Fruit fly (Drosophila melanogaster): Measurements from ENCODE around the gene Ppi1.
A peak's percentile ranks its signal among the peaks of the same experiment; 100 is the strongest.

Ppi1 gene

DNA sequence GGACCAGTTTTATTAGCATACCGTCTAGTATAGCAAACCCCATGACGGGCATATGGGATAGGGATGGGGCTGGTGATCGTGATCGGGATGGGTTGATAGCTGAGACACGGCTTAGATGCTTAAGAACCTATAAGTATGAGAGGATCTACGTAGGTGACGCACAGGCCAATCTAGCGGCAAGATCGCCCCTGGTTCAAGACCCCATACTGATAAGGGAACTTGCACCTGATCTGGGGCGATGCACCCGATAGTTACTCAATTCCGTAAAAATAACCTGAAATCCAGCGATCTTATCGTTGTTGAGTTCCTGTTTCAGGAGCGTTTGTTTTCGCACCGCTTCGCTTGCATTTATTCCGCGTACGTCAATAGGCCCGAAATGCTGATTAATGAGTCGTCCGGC lies 20.3 kb downstream of the Ppi1 start:
- TF ChIP-seq psq (optimal IDR thresholded peaks at IDR 0.05) = no peak
- no peak for TF ChIP-seq CG8478 (optimal IDR thresholded peaks at IDR 0.05)
- TF ChIP-seq usp (GFP tag; optimal IDR thresholded peaks at IDR 0.05) = no peak
- TF ChIP-seq pan (optimal IDR thresholded peaks at IDR 0.05) = no peak
- TF ChIP-seq EcR (GFP tag; optimal IDR thresholded peaks at IDR 0.05) = no peak
- TF ChIP-seq Dll (optimal IDR thresholded peaks at IDR 0.05) = no peak

DNA sequence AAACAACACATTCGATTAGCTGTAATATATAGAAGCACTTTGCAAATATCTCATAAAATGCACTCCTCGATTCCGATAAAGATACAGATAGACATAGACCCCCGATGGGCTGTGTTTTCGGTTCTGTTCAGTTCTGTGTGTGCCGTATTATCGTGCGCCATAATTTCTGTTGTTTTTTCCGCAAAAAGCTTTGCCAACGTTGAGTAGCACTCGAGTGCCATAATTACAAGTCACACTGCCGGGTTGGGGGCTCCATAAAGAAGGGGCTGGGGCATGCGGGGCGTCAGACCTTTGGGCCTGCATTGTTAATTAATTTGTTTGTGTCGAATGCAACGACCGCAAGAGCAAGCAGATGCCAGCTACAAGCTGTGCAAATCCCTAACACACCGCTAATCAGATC lies 21.2 kb downstream of the Ppi1 start:
- TF ChIP-seq psq (optimal IDR thresholded peaks at IDR 0.05) (no peak), CG8478 (optimal IDR thresholded peaks at IDR 0.05) (no peak)

dm6 chr3R:30106562-30106961 lies 22.4 kb downstream of the Ppi1 start:
- TF ChIP-seq Dll (optimal IDR thresholded peaks at IDR 0.05) = no peak
- no peak for TF ChIP-seq pan (optimal IDR thresholded peaks at IDR 0.05)
- TF ChIP-seq psq (optimal IDR thresholded peaks at IDR 0.05) = no peak

DNA sequence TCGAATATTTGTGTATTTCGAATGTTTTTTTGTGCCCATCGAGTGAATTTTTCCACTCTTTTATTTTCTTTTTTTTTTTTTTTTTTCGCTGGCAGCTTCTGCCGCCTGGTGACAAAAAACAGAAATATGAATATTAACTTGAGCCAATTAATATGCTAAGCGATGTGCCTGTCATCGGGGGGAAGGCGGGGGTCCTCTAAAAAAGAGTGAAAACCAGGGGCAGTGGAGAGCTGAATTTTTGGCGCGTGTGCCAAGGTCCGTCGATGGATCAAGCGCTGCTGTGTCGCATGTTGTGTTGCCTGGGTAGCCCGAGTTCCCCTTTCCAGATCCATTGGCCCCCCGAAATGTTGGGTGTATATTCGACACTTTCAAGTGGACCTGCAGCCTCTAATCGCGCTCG lies 23.1 kb downstream of the Ppi1 start:
- TF ChIP-seq psq (optimal IDR thresholded peaks at IDR 0.05) (no peak), pan (optimal IDR thresholded peaks at IDR 0.05) (no peak), CG8478 (optimal IDR thresholded peaks at IDR 0.05) (no peak), usp (GFP tag; optimal IDR thresholded peaks at IDR 0.05) (no peak), EcR (GFP tag; optimal IDR thresholded peaks at IDR 0.05) (no peak), Dll (optimal IDR thresholded peaks at IDR 0.05) (no peak)

DNA sequence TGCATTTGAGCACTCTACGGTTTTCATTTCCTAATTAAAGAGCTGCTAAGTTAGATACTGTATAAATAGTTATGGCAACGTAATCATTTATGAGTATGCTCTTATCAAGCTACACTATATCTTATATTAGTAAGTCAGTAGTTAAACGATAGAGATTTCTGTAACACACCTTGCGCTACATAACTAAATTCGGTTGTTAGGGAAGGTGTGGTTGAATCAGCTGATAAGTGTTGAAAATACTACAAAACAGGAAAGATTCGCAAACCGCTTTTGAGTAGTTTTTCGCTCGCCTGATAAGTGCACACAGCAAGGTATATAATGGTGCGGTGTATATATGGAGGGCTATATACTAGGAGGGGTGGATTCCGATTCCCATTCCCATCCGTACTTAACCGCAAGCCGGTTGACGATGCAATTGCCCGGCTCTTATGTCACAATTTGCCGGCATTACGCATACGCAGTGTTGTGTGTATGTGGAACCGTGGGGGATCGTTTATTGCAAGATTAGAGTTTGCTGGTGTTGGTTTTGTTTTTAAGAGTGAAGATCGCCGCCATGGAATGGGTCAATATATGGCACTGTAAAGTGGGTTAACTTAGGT lies 23.9 kb downstream of the Ppi1 start:
- TF ChIP-seq Dll (optimal IDR thresholded peaks at IDR 0.05) (no peak), CG8478 (optimal IDR thresholded peaks at IDR 0.05) (no peak), pan (optimal IDR thresholded peaks at IDR 0.05) (no peak)

DNA sequence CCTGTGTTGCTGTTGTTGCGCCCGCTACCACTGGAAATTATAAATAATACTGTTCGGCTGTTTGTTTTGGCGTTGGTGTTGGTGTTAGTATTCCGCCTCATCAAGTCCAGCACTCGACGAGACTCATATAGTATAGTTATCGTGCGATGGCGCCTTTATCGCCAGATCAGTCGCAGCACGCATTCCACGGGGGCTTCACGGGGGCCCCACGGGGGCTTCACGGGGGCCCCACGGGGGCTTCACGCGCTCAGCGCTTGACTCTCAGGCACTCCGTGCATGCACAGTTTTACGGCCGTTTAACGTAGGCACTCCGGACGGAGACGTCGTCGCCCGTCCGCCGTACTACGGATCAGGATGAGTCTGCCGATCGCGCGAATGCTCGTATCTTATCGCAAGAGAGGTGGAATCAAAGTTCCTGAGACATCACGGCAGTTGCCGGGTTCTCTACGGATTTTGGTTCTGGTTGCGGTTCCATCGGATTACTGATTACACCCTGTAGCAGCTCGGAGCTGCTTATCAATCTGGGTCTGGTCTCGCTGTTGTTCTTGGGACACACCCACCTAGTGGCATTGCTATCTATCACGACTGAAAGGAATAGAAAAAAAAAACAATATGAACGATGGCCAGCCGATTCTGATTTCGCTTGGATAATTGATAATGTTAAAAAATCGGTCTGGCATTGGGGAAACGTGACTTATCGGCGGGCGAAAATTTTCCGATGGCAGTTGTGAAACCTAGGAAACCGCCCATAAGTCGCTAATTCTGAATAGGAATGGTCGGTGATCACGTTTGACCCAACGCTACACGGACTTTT lies 25.9 kb downstream of the Ppi1 start:
- TF ChIP-seq Dll (optimal IDR thresholded peaks at IDR 0.05) (no peak), CG8478 (optimal IDR thresholded peaks at IDR 0.05) (no peak)

DNA sequence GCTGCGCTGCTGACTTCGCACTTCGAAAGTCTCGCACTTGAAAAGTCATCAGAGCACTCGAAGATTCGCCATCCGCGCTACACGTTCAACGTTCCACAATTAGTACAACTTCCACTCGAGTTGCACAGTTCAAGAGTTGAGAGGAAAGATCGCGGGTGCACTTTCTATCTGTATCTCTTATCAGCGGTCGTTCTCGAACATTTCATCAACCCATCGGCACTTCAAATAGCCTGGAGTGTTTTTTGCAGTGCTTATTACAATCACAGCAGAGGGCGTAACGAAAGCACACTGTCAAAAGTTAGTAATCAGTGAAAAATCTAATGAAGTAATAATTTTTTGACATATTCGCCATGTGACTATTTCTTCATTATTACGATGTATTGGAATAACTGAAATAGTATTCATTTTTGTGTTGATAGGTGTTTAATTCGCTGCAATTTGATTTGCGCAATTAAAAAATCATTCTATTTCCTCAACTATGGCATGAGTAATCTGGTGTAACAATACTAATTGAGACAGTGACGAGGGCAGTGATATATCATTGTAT lies 27.5 kb downstream of the Ppi1 start:
- TF ChIP-seq EcR (GFP tag; optimal IDR thresholded peaks at IDR 0.05) = no peak
- no peak for TF ChIP-seq usp (GFP tag; optimal IDR thresholded peaks at IDR 0.05)
- no peak for TF ChIP-seq psq (optimal IDR thresholded peaks at IDR 0.05)
- TF ChIP-seq Dll (optimal IDR thresholded peaks at IDR 0.05) = no peak

DNA sequence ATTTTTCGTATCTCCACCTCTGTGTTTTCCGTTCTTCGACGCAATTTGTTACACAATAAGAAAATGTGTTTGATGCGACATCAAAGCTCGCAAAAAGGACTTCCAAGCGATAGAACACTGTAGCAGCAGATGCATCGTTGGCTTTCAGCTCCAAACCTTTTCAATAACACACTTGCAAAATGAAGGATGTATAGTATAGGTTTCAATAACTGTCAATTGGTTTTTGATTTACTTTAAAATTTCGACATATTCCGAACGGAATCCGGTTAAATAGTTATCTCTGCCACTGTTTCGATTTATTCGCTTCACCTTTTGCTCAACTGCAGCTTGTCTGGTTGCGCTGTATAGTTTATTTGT lies 28.0 kb downstream of the Ppi1 start:
- no peak for TF ChIP-seq CG8478 (optimal IDR thresholded peaks at IDR 0.05)
- TF ChIP-seq Dll (optimal IDR thresholded peaks at IDR 0.05) = no peak
- no peak for TF ChIP-seq pan (optimal IDR thresholded peaks at IDR 0.05)
- TF ChIP-seq EcR (GFP tag; optimal IDR thresholded peaks at IDR 0.05) = no peak
- no peak for TF ChIP-seq usp (GFP tag; optimal IDR thresholded peaks at IDR 0.05)
- TF ChIP-seq psq (optimal IDR thresholded peaks at IDR 0.05) = no peak

dm6 chr3R:30100325-30100975 lies 28.5 kb downstream of the Ppi1 start:
- TF ChIP-seq usp (GFP tag; optimal IDR thresholded peaks at IDR 0.05) = no peak
- no peak for TF ChIP-seq psq (optimal IDR thresholded peaks at IDR 0.05)
- no peak for TF ChIP-seq pan (optimal IDR thresholded peaks at IDR 0.05)
- TF ChIP-seq CG8478 (optimal IDR thresholded peaks at IDR 0.05) = no peak
- TF ChIP-seq EcR (GFP tag; optimal IDR thresholded peaks at IDR 0.05) = no peak

dm6 chr3R:30099341-30099871 lies 29.5 kb downstream of the Ppi1 start:
- peak; percentile 98 for TF ChIP-seq Dll (optimal IDR thresholded peaks at IDR 0.05)
- no peak for TF ChIP-seq CG8478 (optimal IDR thresholded peaks at IDR 0.05)
- no peak for TF ChIP-seq usp (GFP tag; optimal IDR thresholded peaks at IDR 0.05)

- TF ChIP-seq usp (GFP tag; optimal IDR thresholded peaks at IDR 0.05) = no peak
- TF ChIP-seq Dll (optimal IDR thresholded peaks at IDR 0.05) = no peak
- TF ChIP-seq CG8478 (optimal IDR thresholded peaks at IDR 0.05) = no peak
- no peak for TF ChIP-seq EcR (GFP tag; optimal IDR thresholded peaks at IDR 0.05)
- TF ChIP-seq pan (optimal IDR thresholded peaks at IDR 0.05) = no peak
- no peak for TF ChIP-seq psq (optimal IDR thresholded peaks at IDR 0.05)
Observed at dm6 chr3R:30098229-30098628, 30.7 kb downstream of the Ppi1 start.

DNA sequence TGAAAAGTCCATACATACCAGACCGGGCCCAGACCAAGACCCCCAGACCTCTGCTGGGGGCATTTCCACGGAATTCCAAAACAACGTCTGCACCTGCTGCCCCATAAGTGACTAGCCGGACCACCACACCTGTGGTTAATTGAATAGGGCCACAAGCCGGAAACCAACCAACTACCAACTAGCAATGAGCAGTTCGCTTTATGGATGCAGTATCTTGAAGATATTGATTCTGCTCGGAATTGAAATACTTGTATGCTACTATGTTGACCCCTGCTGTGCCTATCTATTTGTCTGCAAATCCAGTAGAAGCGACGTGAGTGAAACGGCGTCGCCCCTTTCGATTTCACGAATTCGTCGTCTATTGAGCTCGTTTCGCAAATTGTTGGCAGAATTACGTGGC lies 33.1 kb downstream of the Ppi1 start:
- TF ChIP-seq EcR (GFP tag; optimal IDR thresholded peaks at IDR 0.05) (peak in 1 of 2 experiments; percentile 36), CG8478 (optimal IDR thresholded peaks at IDR 0.05) (no peak)

DNA sequence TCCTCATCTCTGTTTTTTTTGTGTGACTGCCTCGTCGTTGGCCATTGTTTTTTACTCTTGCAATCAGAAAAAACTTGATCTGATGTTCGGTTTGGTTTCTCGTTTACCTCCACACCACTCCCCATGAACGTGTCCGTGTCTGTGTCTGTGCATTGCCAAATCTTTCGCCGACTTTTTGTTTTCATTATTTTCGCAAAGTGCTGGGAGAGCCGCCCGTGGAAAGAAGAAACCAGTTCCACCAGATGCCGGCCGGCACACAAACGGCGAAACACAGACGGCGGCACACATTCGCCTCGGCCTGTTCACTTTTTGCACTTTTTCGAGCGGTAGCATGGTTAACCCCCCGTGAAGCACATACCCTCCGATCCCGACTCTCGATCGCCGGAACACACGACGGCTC lies 33.5 kb downstream of the Ppi1 start:
- TF ChIP-seq CG8478 (optimal IDR thresholded peaks at IDR 0.05) (no peak), psq (optimal IDR thresholded peaks at IDR 0.05) (no peak), usp (GFP tag; optimal IDR thresholded peaks at IDR 0.05) (no peak), pan (optimal IDR thresholded peaks at IDR 0.05) (no peak), Dll (optimal IDR thresholded peaks at IDR 0.05) (no peak), EcR (GFP tag; optimal IDR thresholded peaks at IDR 0.05) (no peak)
